Fruit fly (Drosophila melanogaster): ENCODE results near the gene CG14321.

The CG14321 gene

DNA sequence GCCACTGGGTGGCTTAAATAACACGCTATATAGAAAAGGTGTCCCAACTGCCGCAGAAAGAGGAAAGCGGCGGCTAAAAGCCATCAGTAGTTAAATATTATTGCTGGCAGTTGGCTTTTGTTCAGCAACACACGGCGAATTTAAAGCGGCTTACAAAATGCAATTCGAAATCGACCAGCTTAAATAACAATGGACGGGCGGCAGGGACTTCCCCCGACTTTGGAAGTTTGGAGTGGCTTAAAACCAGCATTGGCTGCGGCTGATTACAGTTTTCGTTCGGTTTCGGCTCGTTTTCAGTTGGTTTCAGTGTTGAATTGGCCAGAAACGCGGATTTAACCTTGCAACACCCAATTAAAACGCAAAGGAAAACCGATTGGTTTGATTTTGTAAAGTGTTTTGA is 28.3 kb upstream of the CG14321 start:
- no peak for TF ChIP-seq Pif1B (GFP tag; optimal IDR thresholded peaks at IDR 0.05)
- TF ChIP-seq CG15710 (tag; optimal IDR thresholded peaks at IDR 0.05), result no peak
- TF ChIP-seq CG9948 (tag; optimal IDR thresholded peaks at IDR 0.05), result no peak
- TF ChIP-seq Ets98B (GFP tag; IDR thresholded peaks at IDR 0.05), result no peak
- TF ChIP-seq D1 (tag; optimal IDR thresholded peaks at IDR 0.05), result no peak
- TF ChIP-seq CG12605 (GFP tag; IDR thresholded peaks at IDR 0.05), result no peak
- TF ChIP-seq CG17806 (tag; optimal IDR thresholded peaks at IDR 0.05), result no peak
- no peak for TF ChIP-seq EcR (GFP tag; optimal IDR thresholded peaks at IDR 0.05)
- no peak for TF ChIP-seq CG10348 (GFP tag; IDR thresholded peaks at IDR 0.05)
- TF ChIP-seq CG32121 (GFP tag; IDR thresholded peaks at IDR 0.05), result no peak
- TF ChIP-seq CG4496 (GFP tag; IDR thresholded peaks at IDR 0.05), result no peak
- TF ChIP-seq CG8159 (tag; optimal IDR thresholded peaks at IDR 0.05), result no peak
- TF ChIP-seq CG34367 (tag; optimal IDR thresholded peaks at IDR 0.05), result no peak
- TF ChIP-seq Snoo (tag; optimal IDR thresholded peaks at IDR 0.05), result no peak
- no peak for TF ChIP-seq CG8301 (tag; optimal IDR thresholded peaks at IDR 0.05)
- no peak for TF ChIP-seq fd96Ca (GFP tag; IDR thresholded peaks at IDR 0.05)
- TF ChIP-seq gl (tag; optimal IDR thresholded peaks at IDR 0.05), result no peak
- TF ChIP-seq CG13204 (GFP tag; optimal IDR thresholded peaks at IDR 0.05), result no peak
- TF ChIP-seq CG14655 (GFP tag; optimal IDR thresholded peaks at IDR 0.05), result no peak

DNA sequence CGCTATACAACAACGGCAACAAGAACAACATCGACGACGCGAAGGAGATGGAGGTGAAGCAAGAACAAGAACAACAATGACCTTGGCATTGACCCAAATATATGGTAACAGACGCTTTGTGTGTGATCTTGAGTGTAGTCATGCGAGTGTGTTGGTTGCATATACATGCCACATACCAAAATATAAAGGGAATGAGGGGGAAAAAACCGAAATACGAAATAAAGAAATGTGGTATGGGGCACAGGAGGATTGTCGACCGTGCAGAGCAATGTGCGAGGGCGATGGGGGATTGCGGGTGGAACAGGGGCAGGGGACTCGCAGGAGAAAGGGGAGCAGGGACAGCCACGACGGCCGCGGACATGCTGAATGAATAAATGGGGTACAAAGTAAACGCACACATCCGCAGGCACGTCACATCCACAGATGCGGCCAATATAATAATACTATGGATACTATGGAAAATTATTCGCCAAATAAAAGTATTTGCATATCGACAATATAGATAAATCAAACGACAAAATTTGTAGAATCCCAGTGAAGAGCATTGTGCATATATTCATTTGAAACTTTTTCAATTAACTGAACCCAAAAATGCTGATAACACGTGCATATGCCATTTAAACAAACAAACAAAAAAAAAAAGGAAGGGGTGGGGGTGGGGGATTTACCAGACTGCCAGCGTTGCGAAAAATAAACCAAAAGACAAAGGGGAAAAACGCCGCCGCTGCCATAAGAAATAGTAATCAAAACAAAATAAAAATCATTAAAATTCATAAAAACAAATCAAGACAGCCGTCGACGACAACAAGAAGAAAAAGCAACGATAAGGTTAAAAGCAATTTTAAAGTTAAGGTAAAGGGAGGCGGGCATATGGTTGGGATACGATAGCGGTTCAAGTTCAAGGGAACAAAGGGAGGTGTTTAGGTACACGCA is 27.2 kb upstream of the CG14321 start:
- TF ChIP-seq CG9948 (tag; optimal IDR thresholded peaks at IDR 0.05) (peak; percentile 24), CG15710 (tag; optimal IDR thresholded peaks at IDR 0.05) (no peak), CG4496 (GFP tag; IDR thresholded peaks at IDR 0.05) (no peak), Ets98B (GFP tag; IDR thresholded peaks at IDR 0.05) (no peak), EcR (GFP tag; optimal IDR thresholded peaks at IDR 0.05) (peak; percentile 83), fd96Ca (GFP tag; IDR thresholded peaks at IDR 0.05) (no peak), CG8159 (tag; optimal IDR thresholded peaks at IDR 0.05) (peak; percentile 48), Pif1B (GFP tag; optimal IDR thresholded peaks at IDR 0.05) (no peak), CG10348 (GFP tag; IDR thresholded peaks at IDR 0.05) (no peak), CG14655 (GFP tag; optimal IDR thresholded peaks at IDR 0.05) (no peak), Snoo (tag; optimal IDR thresholded peaks at IDR 0.05) (no peak), CG17806 (tag; optimal IDR thresholded peaks at IDR 0.05) (no peak), CG12605 (GFP tag; IDR thresholded peaks at IDR 0.05) (no peak; the same call in 1 of the 2 replicates), rn (GFP tag; IDR thresholded peaks at IDR 0.05) (no peak), CG8301 (tag; optimal IDR thresholded peaks at IDR 0.05) (no peak), D1 (tag; optimal IDR thresholded peaks at IDR 0.05) (no peak), CG13204 (GFP tag; optimal IDR thresholded peaks at IDR 0.05) (peak; percentile 6), CG34367 (tag; optimal IDR thresholded peaks at IDR 0.05) (peak; percentile 34), gl (tag; optimal IDR thresholded peaks at IDR 0.05) (peak; percentile 50), CG32121 (GFP tag; IDR thresholded peaks at IDR 0.05) (no peak), Pif1A (GFP tag; optimal IDR thresholded peaks at IDR 0.05) (peak; percentile 31)

DNA sequence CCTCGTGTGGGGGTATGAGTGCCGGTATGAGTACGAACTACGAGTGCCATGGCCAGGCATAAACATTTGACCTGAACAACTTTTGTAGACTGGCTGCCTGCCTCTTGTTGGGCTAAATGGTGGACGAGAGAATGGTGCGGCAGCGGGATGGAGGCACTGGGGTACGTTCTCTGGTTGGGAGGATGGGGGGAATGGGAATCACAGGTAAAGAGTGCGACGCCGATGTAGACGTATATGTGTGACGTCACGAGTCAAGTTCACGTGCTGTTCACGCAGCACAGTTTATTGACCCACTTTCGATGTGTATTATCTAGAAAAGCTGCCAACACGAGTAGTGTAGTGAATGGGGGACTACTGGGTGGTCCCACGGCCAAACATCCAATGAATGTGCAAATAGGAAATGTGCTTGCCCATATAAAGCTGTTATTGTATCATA is 26.4 kb upstream of the CG14321 start:
- peak; percentile 94 for TF ChIP-seq EcR (GFP tag; optimal IDR thresholded peaks at IDR 0.05)
- peak; percentile 57 for TF ChIP-seq CG13204 (GFP tag; optimal IDR thresholded peaks at IDR 0.05)
- TF ChIP-seq Pif1B (GFP tag; optimal IDR thresholded peaks at IDR 0.05), result no peak
- 0 out of 3 replicates have a peak, but pooled peaks have one; percentile 7 for TF ChIP-seq fd96Ca (GFP tag; IDR thresholded peaks at IDR 0.05)

dm6 chr3R:17707799-17708198 is 25.6 kb upstream of the CG14321 start:
- TF ChIP-seq CG8301 (tag; optimal IDR thresholded peaks at IDR 0.05), result no peak
- TF ChIP-seq CG13204 (GFP tag; optimal IDR thresholded peaks at IDR 0.05), result no peak
- TF ChIP-seq CG9948 (tag; optimal IDR thresholded peaks at IDR 0.05), result no peak
- no peak for TF ChIP-seq CG17806 (tag; optimal IDR thresholded peaks at IDR 0.05)
- no peak for TF ChIP-seq CG10348 (GFP tag; IDR thresholded peaks at IDR 0.05)
- TF ChIP-seq Ets98B (GFP tag; IDR thresholded peaks at IDR 0.05), result no peak

- peak; percentile 18 for TF ChIP-seq CG14655 (GFP tag; optimal IDR thresholded peaks at IDR 0.05)
- no peak for TF ChIP-seq Pif1A (GFP tag; optimal IDR thresholded peaks at IDR 0.05)
- TF ChIP-seq CG32121 (GFP tag; IDR thresholded peaks at IDR 0.05), result no peak
- no peak for TF ChIP-seq CG9948 (tag; optimal IDR thresholded peaks at IDR 0.05)
- no peak for TF ChIP-seq rn (GFP tag; IDR thresholded peaks at IDR 0.05)
- peak; percentile 18; the same call in 1 of the 3 replicates for TF ChIP-seq fd96Ca (GFP tag; IDR thresholded peaks at IDR 0.05)
- peak; percentile 32 for TF ChIP-seq CG8159 (tag; optimal IDR thresholded peaks at IDR 0.05)
These were observed 24.5 kb upstream of the CG14321 start for dm6 chr3R:17708778-17709476.

- no peak for TF ChIP-seq CG9948 (tag; optimal IDR thresholded peaks at IDR 0.05)
- peak; percentile 56 for TF ChIP-seq CG13204 (GFP tag; optimal IDR thresholded peaks at IDR 0.05)
These were observed 23.7 kb upstream of the CG14321 start for dm6 chr3R:17709623-17710145.
